Worm (Caenorhabditis elegans): ENCODE data around the gene tps-1.

DNA sequence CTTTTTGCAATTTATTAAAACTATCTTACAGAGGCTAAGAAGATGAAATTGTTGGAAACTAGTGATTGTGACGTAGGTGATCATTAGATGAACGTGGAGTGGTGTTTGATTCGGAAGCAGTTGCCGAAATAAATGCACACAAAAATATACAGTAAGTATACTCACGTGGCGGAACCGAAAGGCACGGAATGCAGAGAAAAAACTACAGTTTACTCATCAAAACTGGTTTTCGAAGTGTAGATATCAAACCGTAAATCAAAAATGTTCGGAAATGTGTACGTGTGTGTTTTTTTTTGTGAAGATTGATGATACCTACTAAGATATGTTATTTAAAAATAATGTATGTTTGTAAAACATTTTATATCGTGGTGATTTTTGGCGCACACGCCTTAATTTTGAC lies 47.6 kb downstream of the tps-1 start:
- TF ChIP-seq F10E7.11 (tag; optimal IDR thresholded peaks at IDR 0.05), result no peak
- TF ChIP-seq hlh-12 (tag; optimal IDR thresholded peaks at IDR 0.05), result no peak
- no peak for TF ChIP-seq dox-1 (GFP tag; IDR thresholded peaks at IDR 0.05)
- TF ChIP-seq nfya-1 (tag; optimal IDR thresholded peaks at IDR 0.05; ENCODE audit: borderline replicate concordance, insufficient read depth), result no peak
- TF ChIP-seq hmg-20 (GFP tag; IDR thresholded peaks at IDR 0.05), result no peak
- TF ChIP-seq ceh-100 (GFP tag; IDR thresholded peaks at IDR 0.05), result no peak
- no peak for TF ChIP-seq madf-6 (GFP tag; IDR thresholded peaks at IDR 0.05)
- no peak for TF ChIP-seq attf-6 (GFP tag; IDR thresholded peaks at IDR 0.05)
- no peak for TF ChIP-seq B0035.1 (tag; optimal IDR thresholded peaks at IDR 0.05)
- no peak for TF ChIP-seq T26A5.8 (tag; optimal IDR thresholded peaks at IDR 0.05)

Measured in whole organism, young adult.